Worm (Caenorhabditis elegans) whole organism, L1 larva: ENCODE results near the gene kqt-1.
A peak's percentile ranks its signal among the peaks of the same experiment; 100 is the strongest.

Experiments
- blmp-1 ChIP-seq: fragments of 150-350 bp; optimal IDR thresholded peaks from 2 replicates; lab custom pipeline; 2014; ENCODE audit warnings: missing biosample characterization, missing genetic modification characterization
- ceh-63 ChIP-seq: fragments of 200-800 bp; sonication (Bioruptor generic); optimal IDR thresholded peaks from 2 replicates; lab custom pipeline; 2018; ENCODE audit warnings: mild to moderate bottlenecking, missing genetic modification characterization, missing compliant biosample characterization
- dpl-1 ChIP-seq, 3 experiments: fragments of 150-350 bp in 2 of 3; sonication (generic microtip) in 1 of 3; optimal IDR thresholded peaks; 2 replicates each; lab custom pipeline; 2014 to 2017; ENCODE audit warnings: missing biosample characterization in 3 of 3, missing genetic modification characterization in 3 of 3, missing genetic modification reagents in 3 of 3
- dsc-1 ChIP-seq: sonication (generic microtip); optimal IDR thresholded peaks from 2 replicates; lab custom pipeline; 2016; ENCODE audit warnings: mild to moderate bottlenecking, missing genetic modification characterization, missing compliant biosample characterization
- efl-1 ChIP-seq, 4 experiments: fragments of 150-350 bp; optimal IDR thresholded peaks in 3 of 4; peaks in 1 of 4; 1 replicate in 1 of 4; 2 replicates in 3 of 4; lab custom pipeline; 2014; ENCODE audit warnings: missing biosample characterization in 2 of 4, missing genetic modification characterization in 2 of 4, missing genetic modification reagents in 2 of 4
- efl-3 ChIP-seq: fragments of 200-800 bp; sonication (Bioruptor generic); optimal IDR thresholded peaks from 2 replicates; lab custom pipeline; 2018; ENCODE audit warnings: mild to moderate bottlenecking, missing genetic modification characterization, missing compliant biosample characterization
- elt-2 ChIP-seq: sonication (generic microtip); optimal IDR thresholded peaks from 2 replicates; lab custom pipeline; 2016; ENCODE audit warnings: missing genetic modification characterization, mild to moderate bottlenecking, inconsistent platforms, missing compliant biosample characterization, missing genetic modification reagents
- elt-3 ChIP-seq, 6 experiments: fragments of 150-350 bp in 1 of 6; sonication (generic microtip); optimal IDR thresholded peaks; 2 replicates each; lab custom pipeline; 2017 to 2018; ENCODE audit warnings: missing biosample characterization in 6 of 6, missing genetic modification characterization in 6 of 6, inconsistent platforms in 1 of 6
- fkh-8 ChIP-seq: sonication (generic microtip); optimal IDR thresholded peaks from 2 replicates; lab custom pipeline; 2016; ENCODE audit warnings: mild to moderate bottlenecking, missing genetic modification characterization, missing compliant biosample characterization
- grh-1 ChIP-seq: fragments of 200-800 bp; sonication (Bioruptor generic); IDR thresholded peaks from 2 replicates; pipeline ENCODE4 v1.3.6; 2022; ENCODE audit warnings: missing genetic modification reagents, missing genetic modification characterization, missing compliant biosample characterization
- hlh-4 ChIP-seq: sonication (generic microtip); optimal IDR thresholded peaks from 2 replicates; lab custom pipeline; 2016; ENCODE audit warnings: mild to moderate bottlenecking, missing genetic modification characterization, missing compliant biosample characterization
- hpl-2 ChIP-seq: fragments of 150-350 bp; optimal IDR thresholded peaks from 2 replicates; lab custom pipeline; 2014; ENCODE audit warnings: missing biosample characterization, missing genetic modification reagents, missing genetic modification characterization
- lin-14 ChIP-seq: fragments of 200-800 bp; sonication (Bioruptor generic); optimal IDR thresholded peaks from 2 replicates; lab custom pipeline; 2018; ENCODE audit warnings: mild to moderate bottlenecking, missing genetic modification characterization, moderate library complexity, missing compliant biosample characterization
- lin-35 ChIP-seq, 2 experiments: fragments of 150-350 bp; optimal IDR thresholded peaks; 2 replicates each; lab custom pipeline; 2014; ENCODE audit warnings: missing biosample characterization in 2 of 2, missing genetic modification characterization in 2 of 2, missing genetic modification reagents in 2 of 2
- lir-3 ChIP-seq: sonication (generic microtip); optimal IDR thresholded peaks from 2 replicates; lab custom pipeline; 2016; ENCODE audit warnings: mild to moderate bottlenecking, missing genetic modification characterization, moderate library complexity, missing compliant biosample characterization; ENCODE audit not compliant: poor library complexity
- lsy-2 ChIP-seq, 2 experiments: fragments of 150-350 bp; optimal IDR thresholded peaks; 2 replicates each; lab custom pipeline; 2014; ENCODE audit warnings: missing biosample characterization in 2 of 2, missing genetic modification characterization in 2 of 2
- mab-9 ChIP-seq: fragments of 200-800 bp; sonication (Bioruptor generic); IDR thresholded peaks from 2 replicates; pipeline ENCODE4 v1.3.6; 2022; ENCODE audit warnings: missing genetic modification reagents, missing genetic modification characterization, missing compliant biosample characterization
- mdl-1 ChIP-seq, 2 experiments: fragments of 150-350 bp; optimal IDR thresholded peaks; 2 replicates each; lab custom pipeline; 2014 to 2017; ENCODE audit warnings: missing biosample characterization in 2 of 2, missing genetic modification characterization in 2 of 2, inconsistent platforms in 1 of 2
- nhr-11 ChIP-seq: fragments of 150-350 bp; optimal IDR thresholded peaks from 2 replicates; lab custom pipeline; 2014; ENCODE audit warnings: missing biosample characterization, missing genetic modification characterization
- nhr-20 ChIP-seq: sonication (generic microtip); optimal IDR thresholded peaks from 2 replicates; lab custom pipeline; 2016; ENCODE audit warnings: mild to moderate bottlenecking, missing genetic modification characterization, missing compliant biosample characterization
- nhr-71 ChIP-seq: sonication (generic microtip); optimal IDR thresholded peaks from 2 replicates; lab custom pipeline; 2016; ENCODE audit warnings: mild to moderate bottlenecking, missing genetic modification characterization, moderate library complexity, missing compliant biosample characterization
- nhr-77 ChIP-seq: fragments of 150-350 bp; optimal IDR thresholded peaks from 2 replicates; lab custom pipeline; 2014; ENCODE audit warnings: missing biosample characterization, missing genetic modification characterization
- nhr-84 ChIP-seq: sonication (generic microtip); optimal IDR thresholded peaks from 2 replicates; lab custom pipeline; 2017; ENCODE audit warnings: missing biosample characterization, missing genetic modification characterization
- nhr-85 ChIP-seq: sonication (generic microtip); peaks from one replicate; lab custom pipeline; 2016; ENCODE audit warnings: missing genetic modification characterization, inconsistent platforms, missing compliant biosample characterization
- nhr-90 ChIP-seq: sonication (generic microtip); optimal IDR thresholded peaks from 2 replicates; lab custom pipeline; 2016; ENCODE audit warnings: mild to moderate bottlenecking, missing genetic modification characterization, missing compliant biosample characterization; ENCODE audit not compliant: poor library complexity
- tbx-2 ChIP-seq: sonication (generic microtip); optimal IDR thresholded peaks from 2 replicates; lab custom pipeline; 2016; ENCODE audit warnings: missing genetic modification characterization, missing compliant biosample characterization
- unc-130 ChIP-seq: fragments of 150-350 bp; optimal IDR thresholded peaks from 2 replicates; lab custom pipeline; 2017; ENCODE audit warnings: missing biosample characterization, missing genetic modification characterization, inconsistent platforms
- xbp-1 ChIP-seq: sonication (generic microtip); optimal IDR thresholded peaks from 2 replicates; lab custom pipeline; 2016; ENCODE audit warnings: missing genetic modification characterization, missing compliant biosample characterization
- ztf-4 ChIP-seq: fragments of 150-350 bp; optimal IDR thresholded peaks from 2 replicates; lab custom pipeline; 2014; ENCODE audit warnings: missing biosample characterization, missing genetic modification characterization

kqt-1 gene

DNA sequence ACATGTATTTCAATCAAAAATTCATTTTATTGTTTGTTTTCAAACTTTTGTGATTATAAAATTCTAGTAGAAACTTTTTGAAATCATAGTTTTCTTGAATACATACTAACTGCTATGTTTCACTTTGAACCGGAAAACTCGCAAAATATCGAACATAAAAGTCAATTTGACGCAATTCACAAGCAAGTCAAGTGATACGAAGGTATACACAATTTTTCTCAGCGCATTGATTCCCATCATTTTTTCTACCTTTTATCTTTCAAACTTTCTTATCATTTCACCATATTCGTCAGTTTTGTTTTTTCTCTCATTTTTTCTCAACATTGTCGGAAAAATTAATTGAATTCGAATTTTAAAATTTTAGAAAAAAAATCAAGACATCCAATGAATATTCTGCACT lies 36.4 kb downstream of the kqt-1 start, which contains the start of gene nhr-173 (continued):
- TF ChIP-seq ceh-63 (GFP tag; lab: Kevin White, UChicago) (no peak), xbp-1 (tag; lab: Kevin White, UChicago) (no peak), mdl-1 (tag; optimal IDR thresholded peaks at IDR 0.05; lab: Kevin White, UChicago) (no peak)

DNA sequence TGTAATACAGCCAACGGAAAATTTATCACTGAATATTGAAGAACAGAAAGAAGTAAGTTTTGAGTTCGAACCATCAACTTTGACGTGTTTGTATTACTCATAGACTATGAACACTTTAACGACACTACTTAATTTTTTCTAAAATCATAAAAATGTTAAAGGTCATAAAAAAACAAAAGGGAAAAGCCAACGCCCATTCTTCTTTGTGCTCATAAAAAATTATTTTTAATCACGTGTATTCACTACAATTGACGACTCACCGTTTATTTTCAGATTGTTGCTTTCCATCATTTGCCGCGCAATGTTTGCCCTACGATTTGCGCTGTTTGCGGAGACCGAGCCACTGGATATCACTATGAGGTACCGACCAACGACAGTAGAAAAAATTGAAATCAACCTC lies 37.4 kb downstream of the kqt-1 start:
- TF ChIP-seq hlh-4 (tag; lab: Kevin White, UChicago) (no peak), efl-1 (optimal IDR thresholded peaks at IDR 0.05; lab: Kevin White, UChicago) (no peak), efl-1 (GFP tag; optimal IDR thresholded peaks at IDR 0.05 in 1 of 2; lab: Kevin White, UChicago) (peak in 1 of 2 experiments; percentile 85)

DNA sequence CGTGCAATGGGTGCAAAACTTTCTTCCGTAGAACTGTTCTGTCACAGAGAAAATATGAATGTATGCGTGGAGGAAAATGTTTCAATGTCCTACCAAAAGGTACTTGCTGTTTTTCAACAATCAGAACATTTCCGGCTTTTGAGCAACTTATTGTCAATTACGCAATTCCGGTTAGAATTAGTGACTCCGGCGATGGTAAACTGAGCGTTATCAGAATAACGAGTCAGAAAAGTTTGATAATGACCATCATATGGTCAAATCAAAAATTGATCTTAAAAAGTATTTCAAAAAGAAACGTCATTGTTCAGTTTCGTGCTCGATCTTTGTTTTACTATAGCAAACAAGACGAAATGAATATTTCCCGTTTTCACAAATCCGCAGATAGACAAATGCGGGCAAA lies 38.0 kb downstream of the kqt-1 start:
- TF ChIP-seq mab-9 (GFP tag; lab: Robert Waterston, UW) (no peak), elt-2 (tag; lab: Kevin White, UChicago) (peak; percentile 34)

- TF ChIP-seq efl-1 (optimal IDR thresholded peaks at IDR 0.05; lab: Kevin White, UChicago) (no peak), efl-1 (GFP tag; optimal IDR thresholded peaks at IDR 0.05 in 1 of 2; lab: Kevin White, UChicago) (peak in 1 of 2 experiments; percentile 67), nhr-84 (tag; lab: Kevin White, UChicago) (no peak)
Observed at ce11 chrX:6662267-6662666, 43.5 kb downstream of the kqt-1 start.

- TF ChIP-seq nhr-71 (tag; lab: Kevin White, UChicago): peak; percentile 22
- peak; percentile 44 for TF ChIP-seq ztf-4 (tag; lab: Kevin White, UChicago)
- no peak for TF ChIP-seq unc-130 (tag; lab: Kevin White, UChicago)
- no peak for TF ChIP-seq nhr-11 (tag; lab: Kevin White, UChicago)
- TF ChIP-seq blmp-1 (tag; lab: Kevin White, UChicago): peak; percentile 51
- no peak for TF ChIP-seq grh-1 (GFP tag; lab: Robert Waterston, UW)
- TF ChIP-seq tbx-2 (tag; lab: Kevin White, UChicago): peak; percentile 53
- TF ChIP-seq efl-1 (optimal IDR thresholded peaks at IDR 0.05; lab: Kevin White, UChicago): no peak
- peak in 1 of 2 experiments; percentile 59 for TF ChIP-seq efl-1 (GFP tag; optimal IDR thresholded peaks at IDR 0.05 in 1 of 2; lab: Kevin White, UChicago)
- peak in 2 of 6 experiments; percentile 20 to 74 for TF ChIP-seq elt-3 (tag; optimal IDR thresholded peaks at IDR 0.05; lab: Kevin White, UChicago)
- TF ChIP-seq lin-14: peak; percentile 19
- TF ChIP-seq nhr-85 (tag; lab: Kevin White, UChicago): peak; percentile 73
- peak; percentile 42 for TF ChIP-seq nhr-20 (tag; lab: Kevin White, UChicago)
- TF ChIP-seq nhr-90: peak; percentile 5
- TF ChIP-seq, all 84 proteins: peak for 10
Observed at ce11 chrX:6663780-6664437, 45.1 kb downstream of the kqt-1 start.

- TF ChIP-seq dsc-1 (tag; lab: Kevin White, UChicago): peak; percentile 46
- TF ChIP-seq lsy-2 (tag; optimal IDR thresholded peaks at IDR 0.05; lab: Kevin White, UChicago): no peak
- no peak for TF ChIP-seq tbx-2 (tag; lab: Kevin White, UChicago)
- no peak for TF ChIP-seq dpl-1 (GFP tag; optimal IDR thresholded peaks at IDR 0.05; lab: Kevin White, UChicago)
- peak; percentile 16 for TF ChIP-seq nhr-20 (tag; lab: Kevin White, UChicago)
- no peak for TF ChIP-seq nhr-77 (tag; lab: Kevin White, UChicago)
- TF ChIP-seq lin-35 (GFP tag; optimal IDR thresholded peaks at IDR 0.05; lab: Kevin White, UChicago): peak in 1 of 2 experiments; percentile 23
- peak; percentile 12 for TF ChIP-seq fkh-8
- TF ChIP-seq nhr-90: peak; percentile 17
- TF ChIP-seq nhr-84 (tag; lab: Kevin White, UChicago): no peak
- no peak for TF ChIP-seq hpl-2
- no peak for TF ChIP-seq elt-3 (tag; optimal IDR thresholded peaks at IDR 0.05; lab: Kevin White, UChicago)
- TF ChIP-seq mdl-1 (tag; optimal IDR thresholded peaks at IDR 0.05; lab: Kevin White, UChicago): peak in 1 of 2 experiments; percentile 1
- TF ChIP-seq nhr-71 (tag; lab: Kevin White, UChicago): peak; percentile 42
- TF ChIP-seq lir-3 (tag; lab: Kevin White, UChicago): no peak
- peak; percentile 27 for TF ChIP-seq elt-2 (tag; lab: Kevin White, UChicago)
- TF ChIP-seq efl-3 (GFP tag; lab: Kevin White, UChicago): no peak
Observed at ce11 chrX:6665129-6665858, 46.5 kb downstream of the kqt-1 start.
